Worm (Caenorhabditis elegans) whole organism, late embryonic: ENCODE data around the gene F59E12.15.

ENCODE experiments used
- C08G9.2 ChIP-seq: sonication (generic microtip); optimal IDR thresholded peaks from 2 replicates; lab custom pipeline; 2016; ENCODE audit warnings: mild to moderate bottlenecking, missing genetic modification characterization, moderate library complexity, missing compliant biosample characterization
- C38D4.7 ChIP-seq: fragments of 200-800 bp; sonication (Bioruptor generic); optimal IDR thresholded peaks from 2 replicates; lab custom pipeline; 2018; ENCODE audit warnings: mild to moderate bottlenecking, missing genetic modification characterization, moderate library complexity, missing compliant biosample characterization
- F13H6.1 ChIP-seq: sonication (generic microtip); optimal IDR thresholded peaks from 2 replicates; lab custom pipeline; 2016; ENCODE audit warnings: missing genetic modification characterization, missing compliant biosample characterization
- K09A11.1 ChIP-seq: sonication (generic microtip); optimal IDR thresholded peaks from 2 replicates; lab custom pipeline; 2017; ENCODE audit warnings: antibody characterized with exemption, mild to moderate bottlenecking, missing genetic modification characterization, missing compliant biosample characterization; ENCODE audit not compliant: insufficient read depth
- T23F11.4 ChIP-seq: fragments of 200-800 bp; sonication (Bioruptor generic); optimal IDR thresholded peaks from 2 replicates; lab custom pipeline; 2018; ENCODE audit warnings: mild to moderate bottlenecking, missing genetic modification characterization, missing compliant biosample characterization
- ahr-1 ChIP-seq: sonication (generic microtip); optimal IDR thresholded peaks from 2 replicates; lab custom pipeline; 2016; ENCODE audit warnings: missing genetic modification characterization, missing compliant biosample characterization
- ceh-18 ChIP-seq: sonication (generic microtip); optimal IDR thresholded peaks from 2 replicates; lab custom pipeline; 2016; ENCODE audit warnings: missing genetic modification characterization, missing compliant biosample characterization
- ceh-19 ChIP-seq: fragments of 200-800 bp; sonication (Bioruptor generic); optimal IDR thresholded peaks from 2 replicates; lab custom pipeline; 2018; ENCODE audit warnings: mild to moderate bottlenecking, missing genetic modification characterization, missing compliant biosample characterization
- ceh-22 ChIP-seq: sonication (generic microtip); optimal IDR thresholded peaks from 2 replicates; lab custom pipeline; 2017; ENCODE audit warnings: missing biosample characterization, missing genetic modification characterization
- ceh-24 ChIP-seq: sonication (generic microtip); optimal IDR thresholded peaks from 2 replicates; lab custom pipeline; 2016; ENCODE audit warnings: mild to moderate bottlenecking, missing genetic modification characterization, missing compliant biosample characterization
- ceh-30 ChIP-seq: fragments of 150-350 bp; optimal IDR thresholded peaks from 2 replicates; lab custom pipeline; 2014; ENCODE audit warnings: missing biosample characterization, missing genetic modification characterization
- ceh-31 ChIP-seq: sonication (generic microtip); optimal IDR thresholded peaks from 2 replicates; lab custom pipeline; 2016; ENCODE audit warnings: missing genetic modification characterization, missing compliant biosample characterization
- ceh-34 ChIP-seq: sonication (generic microtip); optimal IDR thresholded peaks from 2 replicates; lab custom pipeline; 2016; ENCODE audit warnings: mild to moderate bottlenecking, missing genetic modification characterization, missing compliant biosample characterization
- ceh-45 ChIP-seq: fragments of 200-800 bp; sonication (Bioruptor generic); IDR thresholded peaks from 2 replicates; pipeline ENCODE4 v1.3.6; 2022; ENCODE audit warnings: missing genetic modification reagents, missing genetic modification characterization, missing compliant biosample characterization
- ceh-48 ChIP-seq: sonication (generic microtip); optimal IDR thresholded peaks from 2 replicates; lab custom pipeline; 2016; ENCODE audit warnings: missing genetic modification characterization, inconsistent platforms, missing compliant biosample characterization
- ceh-6 ChIP-seq: fragments of 200-800 bp; sonication (Bioruptor generic); optimal IDR thresholded peaks from 2 replicates; lab custom pipeline; 2018; ENCODE audit warnings: mild to moderate bottlenecking, missing genetic modification characterization, missing compliant biosample characterization
- elt-2 ChIP-seq: sonication (generic microtip); optimal IDR thresholded peaks from 2 replicates; lab custom pipeline; 2016; ENCODE audit warnings: missing genetic modification reagents, missing genetic modification characterization, missing compliant biosample characterization
- elt-4 ChIP-seq: sonication (generic microtip); optimal IDR thresholded peaks from 2 replicates; lab custom pipeline; 2016; ENCODE audit warnings: missing genetic modification characterization, missing compliant biosample characterization
- eyg-1 ChIP-seq: sonication (generic microtip); optimal IDR thresholded peaks from 2 replicates; lab custom pipeline; 2016; ENCODE audit warnings: missing genotype, missing genetic modification characterization, missing compliant biosample characterization
- fkh-10 ChIP-seq: fragments of 150-350 bp; optimal IDR thresholded peaks from 2 replicates; lab custom pipeline; 2014; ENCODE audit warnings: missing biosample characterization, missing genetic modification reagents, missing genetic modification characterization
- fkh-6 ChIP-seq: sonication (generic microtip); optimal IDR thresholded peaks from 2 replicates; lab custom pipeline; 2016; ENCODE audit warnings: missing genetic modification characterization, missing compliant biosample characterization
- hlh-30 ChIP-seq: sonication (generic microtip); optimal IDR thresholded peaks from 2 replicates; lab custom pipeline; 2017; ENCODE audit warnings: antibody characterized with exemption, missing genetic modification characterization, missing compliant biosample characterization; ENCODE audit not compliant: insufficient read depth
- hlh-6 ChIP-seq: sonication (generic microtip); optimal IDR thresholded peaks from 2 replicates; lab custom pipeline; 2016; ENCODE audit warnings: missing genotype, missing genetic modification characterization, missing compliant biosample characterization
- hlh-8 ChIP-seq: sonication (generic microtip); optimal IDR thresholded peaks from 2 replicates; lab custom pipeline; 2016; ENCODE audit warnings: missing genotype, missing genetic modification characterization, missing compliant biosample characterization
- lim-6 ChIP-seq: sonication (generic microtip); optimal IDR thresholded peaks from 2 replicates; lab custom pipeline; 2016; ENCODE audit warnings: missing genetic modification characterization, missing compliant biosample characterization
- madf-2 ChIP-seq: sonication (generic microtip); optimal IDR thresholded peaks from 2 replicates; lab custom pipeline; 2017; ENCODE audit warnings: missing genetic modification characterization, missing compliant biosample characterization
- nfya-1 ChIP-seq: sonication (generic microtip); optimal IDR thresholded peaks from 2 replicates; lab custom pipeline; 2017; ENCODE audit warnings: missing genetic modification characterization, mild to moderate bottlenecking, missing compliant biosample characterization, antibody characterized with exemption, moderate library complexity
- nhr-11 ChIP-seq: fragments of 150-350 bp; optimal IDR thresholded peaks from 2 replicates; lab custom pipeline; 2014; ENCODE audit warnings: missing biosample characterization, missing genetic modification characterization
- nhr-232 ChIP-seq: sonication (generic microtip); optimal IDR thresholded peaks from 2 replicates; lab custom pipeline; 2016; ENCODE audit warnings: missing genetic modification characterization, missing compliant biosample characterization
- odd-2 ChIP-seq: sonication (generic microtip); optimal IDR thresholded peaks from 2 replicates; lab custom pipeline; 2017; ENCODE audit warnings: antibody characterized with exemption, mild to moderate bottlenecking, missing genetic modification characterization, missing compliant biosample characterization
- pat-9 ChIP-seq: fragments of 200-800 bp; sonication (Bioruptor generic); optimal IDR thresholded peaks from 2 replicates; lab custom pipeline; 2018; ENCODE audit warnings: mild to moderate bottlenecking, missing genetic modification characterization, moderate library complexity, missing compliant biosample characterization
- pha-2 ChIP-seq: sonication (generic microtip); optimal IDR thresholded peaks from 2 replicates; lab custom pipeline; 2017; ENCODE audit warnings: mild to moderate bottlenecking, missing genetic modification characterization, missing compliant biosample characterization
- ref-2 ChIP-seq: sonication (generic microtip); optimal IDR thresholded peaks from 2 replicates; lab custom pipeline; 2016; ENCODE audit warnings: missing genetic modification characterization, missing compliant biosample characterization
- rnt-1 ChIP-seq: sonication (generic microtip); optimal IDR thresholded peaks from 2 replicates; lab custom pipeline; 2016; ENCODE audit warnings: missing genetic modification characterization, missing compliant biosample characterization
- sdc-2 ChIP-seq: sonication (generic microtip); optimal IDR thresholded peaks from 2 replicates; lab custom pipeline; 2016; ENCODE audit warnings: missing genotype, missing genetic modification characterization, missing compliant biosample characterization
- sox-2 ChIP-seq: fragments of 200-800 bp; sonication (Bioruptor generic); IDR thresholded peaks from 2 replicates; pipeline ENCODE4 v1.3.6; 2022; ENCODE audit warnings: missing genetic modification reagents, missing genetic modification characterization, missing compliant biosample characterization
- sox-4 ChIP-seq: sonication (generic microtip); optimal IDR thresholded peaks from 2 replicates; lab custom pipeline; 2017; ENCODE audit warnings: mild to moderate bottlenecking, missing genetic modification characterization, inconsistent platforms, missing compliant biosample characterization
- tbx-2 ChIP-seq: sonication (generic microtip); optimal IDR thresholded peaks from 2 replicates; lab custom pipeline; 2016; ENCODE audit warnings: missing genetic modification characterization, missing compliant biosample characterization
- ttx-3 ChIP-seq: sonication (generic microtip); optimal IDR thresholded peaks from 2 replicates; lab custom pipeline; 2016; ENCODE audit warnings: missing genetic modification reagents, missing genetic modification characterization, missing compliant biosample characterization
- unc-42 ChIP-seq: sonication (generic microtip); optimal IDR thresholded peaks from 2 replicates; lab custom pipeline; 2016; ENCODE audit warnings: missing genotype, missing genetic modification characterization, missing compliant biosample characterization
- unc-55 ChIP-seq: sonication (generic microtip); optimal IDR thresholded peaks from 2 replicates; lab custom pipeline; 2017; ENCODE audit warnings: missing biosample characterization, missing genetic modification reagents, missing genetic modification characterization

Gene F59E12.15

ce11 chrII:5594210-5594764, 33.9 kb downstream of the F59E12.15 start, which contains the start of gene ttc-4 (continued):
- TF ChIP-seq unc-42 (tag; lab: Kevin White, UChicago) (peak; percentile 64), elt-2 (tag; lab: Kevin White, UChicago) (peak; percentile 90), eyg-1 (tag; lab: Kevin White, UChicago) (no peak), C08G9.2 (tag; lab: Kevin White, UChicago) (peak; percentile 71)
- TF ChIP-seq, all 69 proteins: peak for 19

DNA sequence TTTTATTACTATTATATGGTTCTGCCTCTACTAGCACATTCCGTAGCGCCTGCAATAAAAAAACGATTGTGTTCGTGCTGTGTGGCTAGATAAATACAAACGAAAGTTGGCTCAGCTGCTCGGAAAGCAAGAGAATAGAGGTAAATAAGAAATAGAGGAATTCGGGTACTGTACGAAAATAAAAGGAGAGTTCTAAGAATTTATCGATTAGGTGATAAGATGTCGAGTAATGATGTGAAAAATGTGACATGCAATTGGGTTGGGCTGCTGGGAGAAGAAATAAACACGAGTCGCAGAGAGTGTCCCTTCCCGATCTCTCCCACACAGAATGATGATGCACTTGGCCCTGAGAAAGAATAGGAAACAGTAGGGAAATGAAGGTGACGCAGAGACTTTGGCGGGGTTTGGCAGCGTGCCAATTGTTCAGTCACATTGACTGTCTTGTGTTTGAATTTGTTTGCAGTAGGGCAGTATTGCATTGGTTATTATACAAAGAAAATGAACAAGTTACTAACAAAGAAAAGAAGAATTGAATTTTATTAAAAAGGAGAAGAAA, 34.7 kb downstream of the F59E12.15 start, which contains the start of gene cdc-14:
Gene cdc-14, minus strand, starts transcription at position 51 of the 556 bp plus-strand sequence.
- TF ChIP-seq unc-42 (tag; lab: Kevin White, UChicago) (peak; percentile 59), hlh-8 (tag; lab: Kevin White, UChicago) (peak; percentile 13), ceh-18 (tag; lab: Kevin White, UChicago) (peak; percentile 81), unc-55 (GFP tag; lab: Kevin White, UChicago) (peak; percentile 64), sox-4 (no peak), ceh-34 (tag; lab: Kevin White, UChicago) (peak; percentile 69), T23F11.4 (GFP tag; lab: Kevin White, UChicago) (no peak), ceh-45 (0 out of 2 replicates have a peak, but pooled peaks have one; percentile 24), tbx-2 (tag; lab: Kevin White, UChicago) (peak; percentile 76), ceh-19 (GFP tag; lab: Kevin White, UChicago) (no peak), sdc-2 (tag; lab: Kevin White, UChicago) (peak; percentile 33), nfya-1 (tag; lab: Kevin White, UChicago) (peak; percentile 72), hlh-6 (tag; lab: Kevin White, UChicago) (peak; percentile 38), elt-2 (tag; lab: Kevin White, UChicago) (peak; percentile 57), pat-9 (no peak), ceh-22 (tag; lab: Kevin White, UChicago) (no peak), ceh-31 (tag; lab: Kevin White, UChicago) (peak; percentile 65), sox-2 (GFP tag; lab: Robert Waterston, UW) (peak; percentile 18; the same call in 1 of the 2 replicates), rnt-1 (tag; lab: Kevin White, UChicago) (peak; percentile 37), C38D4.7 (GFP tag; lab: Kevin White, UChicago) (no peak), ref-2 (tag; lab: Kevin White, UChicago) (peak; percentile 56), hlh-30 (peak; percentile 95)

- no peak for TF ChIP-seq ahr-1 (tag; lab: Kevin White, UChicago)
- TF ChIP-seq K09A11.1 (tag; lab: Kevin White, UChicago), result no peak
- no peak for TF ChIP-seq ceh-6
- TF ChIP-seq ttx-3, result no peak
- TF ChIP-seq ceh-30 (tag; lab: Kevin White, UChicago), result no peak
- TF ChIP-seq F13H6.1 (tag; lab: Kevin White, UChicago), result no peak
- TF ChIP-seq odd-2 (tag; lab: Kevin White, UChicago), result no peak
- TF ChIP-seq unc-42 (tag; lab: Kevin White, UChicago), result no peak
- TF ChIP-seq fkh-10, result no peak
- TF ChIP-seq elt-4 (tag; lab: Kevin White, UChicago), result no peak
- no peak for TF ChIP-seq hlh-6 (tag; lab: Kevin White, UChicago)
- TF ChIP-seq lim-6 (tag; lab: Kevin White, UChicago), result no peak
- TF ChIP-seq fkh-6 (tag; lab: Kevin White, UChicago), result no peak
- no peak for TF ChIP-seq ceh-48 (tag; lab: Kevin White, UChicago)
- TF ChIP-seq nhr-232 (tag; lab: Kevin White, UChicago), result no peak
- no peak for TF ChIP-seq ceh-24
- no peak for TF ChIP-seq madf-2 (tag; lab: Kevin White, UChicago)
- no peak for TF ChIP-seq pha-2 (tag; lab: Kevin White, UChicago)
- TF ChIP-seq nhr-11 (tag; lab: Kevin White, UChicago), result no peak
Observed at ce11 chrII:5592857-5593256, 35.3 kb downstream of the F59E12.15 start.
